Worm (Caenorhabditis elegans) whole organism, L1 larva: Measurements from ENCODE around the gene snt-6.

Experiments used
- C04F5.9 ChIP-seq: sonication (generic microtip); optimal IDR thresholded peaks from 2 replicates; lab custom pipeline; 2016; ENCODE audit warnings: missing genetic modification characterization, missing compliant biosample characterization
- C34B4.2 ChIP-seq: sonication (generic microtip); optimal IDR thresholded peaks from 2 replicates; lab custom pipeline; 2017; ENCODE audit warnings: mild to moderate bottlenecking, missing genetic modification characterization, missing compliant biosample characterization
- Y116A8C.19 ChIP-seq: sonication (generic microtip); optimal IDR thresholded peaks from 2 replicates; lab custom pipeline; 2016; ENCODE audit warnings: missing compliant biosample characterization, missing genetic modification characterization, borderline replicate concordance
- aha-1 ChIP-seq: fragments of 150-350 bp; optimal IDR thresholded peaks from 2 replicates; lab custom pipeline; 2014; ENCODE audit warnings: missing biosample characterization, missing genetic modification characterization
- alr-1 ChIP-seq: fragments of 200-800 bp; sonication (Bioruptor generic); optimal IDR thresholded peaks from 2 replicates; lab custom pipeline; 2018; ENCODE audit warnings: borderline replicate concordance, mild to moderate bottlenecking, missing genetic modification characterization, missing compliant biosample characterization
- aly-2 ChIP-seq: fragments of 150-350 bp; optimal IDR thresholded peaks from 2 replicates; lab custom pipeline; 2014; ENCODE audit warnings: missing biosample characterization, missing genetic modification characterization
- ceh-8 ChIP-seq: fragments of 200-800 bp; sonication (Bioruptor generic); optimal IDR thresholded peaks from 2 replicates; lab custom pipeline; 2018; ENCODE audit warnings: mild to moderate bottlenecking, missing genetic modification characterization, moderate library complexity, missing compliant biosample characterization
- ceh-88 ChIP-seq: fragments of 200-800 bp; sonication (Bioruptor generic); IDR thresholded peaks from 2 replicates; pipeline ENCODE4 v1.3.6; 2022; ENCODE audit warnings: missing genetic modification characterization, missing compliant biosample characterization
- ceh-90 ChIP-seq: sonication (generic microtip); optimal IDR thresholded peaks from 2 replicates; lab custom pipeline; 2016; ENCODE audit warnings: missing genetic modification characterization, missing compliant biosample characterization
- dsc-1 ChIP-seq: sonication (generic microtip); optimal IDR thresholded peaks from 2 replicates; lab custom pipeline; 2016; ENCODE audit warnings: mild to moderate bottlenecking, missing genetic modification characterization, missing compliant biosample characterization
- efl-1 ChIP-seq, 4 experiments: fragments of 150-350 bp; optimal IDR thresholded peaks in 3 of 4; peaks in 1 of 4; 1 replicate in 1 of 4; 2 replicates in 3 of 4; lab custom pipeline; 2014; ENCODE audit warnings: missing biosample characterization in 2 of 4, missing genetic modification characterization in 2 of 4, missing genetic modification reagents in 2 of 4
- elt-2 ChIP-seq: sonication (generic microtip); optimal IDR thresholded peaks from 2 replicates; lab custom pipeline; 2016; ENCODE audit warnings: missing genetic modification characterization, mild to moderate bottlenecking, inconsistent platforms, missing compliant biosample characterization, missing genetic modification reagents
- elt-3 ChIP-seq, 6 experiments: fragments of 150-350 bp in 1 of 6; sonication (generic microtip); optimal IDR thresholded peaks; 2 replicates each; lab custom pipeline; 2017 to 2018; ENCODE audit warnings: missing biosample characterization in 6 of 6, missing genetic modification characterization in 6 of 6, inconsistent platforms in 1 of 6
- ets-5 ChIP-seq: fragments of 200-800 bp; sonication (Bioruptor generic); IDR thresholded peaks from 2 replicates; pipeline ENCODE4 v1.3.6; 2022; ENCODE audit warnings: missing genetic modification characterization, missing compliant biosample characterization
- fkh-10 ChIP-seq: sonication (generic microtip); optimal IDR thresholded peaks from 2 replicates; lab custom pipeline; 2017; ENCODE audit warnings: missing biosample characterization, missing genetic modification reagents, missing genetic modification characterization
- fkh-4 ChIP-seq: sonication (generic microtip); optimal IDR thresholded peaks from 2 replicates; lab custom pipeline; 2016; ENCODE audit warnings: missing compliant biosample characterization, missing genetic modification characterization, borderline replicate concordance
- fkh-8 ChIP-seq: sonication (generic microtip); optimal IDR thresholded peaks from 2 replicates; lab custom pipeline; 2016; ENCODE audit warnings: mild to moderate bottlenecking, missing genetic modification characterization, missing compliant biosample characterization
- fos-1 ChIP-seq: fragments of 150-350 bp; optimal IDR thresholded peaks from 2 replicates; lab custom pipeline; 2014; ENCODE audit warnings: missing biosample characterization, missing genetic modification characterization
- hpl-2 ChIP-seq: fragments of 150-350 bp; optimal IDR thresholded peaks from 2 replicates; lab custom pipeline; 2014; ENCODE audit warnings: missing biosample characterization, missing genetic modification reagents, missing genetic modification characterization
- isw-1 ChIP-seq: fragments of 200-800 bp; sonication (Bioruptor generic); IDR thresholded peaks from 2 replicates; pipeline ENCODE4 v1.3.6; 2022; ENCODE audit warnings: missing genetic modification characterization, missing compliant biosample characterization
- jun-1 ChIP-seq: fragments of 150-350 bp; optimal IDR thresholded peaks from 2 replicates; lab custom pipeline; 2014; ENCODE audit warnings: missing biosample characterization, missing genetic modification reagents, missing genetic modification characterization
- lin-13 ChIP-seq: fragments of 150-350 bp; optimal IDR thresholded peaks from 2 replicates; lab custom pipeline; 2014; ENCODE audit warnings: missing biosample characterization, missing genetic modification reagents, missing genetic modification characterization
- lin-15B ChIP-seq: fragments of 150-350 bp; sonication (generic microtip); optimal IDR thresholded peaks from 3 replicates; lab custom pipeline; 2014; ENCODE audit warnings: missing biosample characterization, missing genetic modification characterization
- lin-39 ChIP-seq: fragments of 150-350 bp; optimal IDR thresholded peaks from 2 replicates; lab custom pipeline; 2014; ENCODE audit warnings: missing biosample characterization, missing genetic modification reagents, missing genetic modification characterization
- lsy-2 ChIP-seq, 2 experiments: fragments of 150-350 bp; optimal IDR thresholded peaks; 2 replicates each; lab custom pipeline; 2014; ENCODE audit warnings: missing biosample characterization in 2 of 2, missing genetic modification characterization in 2 of 2
- mdl-1 ChIP-seq, 2 experiments: fragments of 150-350 bp; optimal IDR thresholded peaks; 2 replicates each; lab custom pipeline; 2014 to 2017; ENCODE audit warnings: missing biosample characterization in 2 of 2, missing genetic modification characterization in 2 of 2, inconsistent platforms in 1 of 2
- mep-1 ChIP-seq: fragments of 150-350 bp; optimal IDR thresholded peaks from 2 replicates; lab custom pipeline; 2014; ENCODE audit warnings: missing biosample characterization, missing genetic modification characterization
- nhr-11 ChIP-seq: fragments of 150-350 bp; optimal IDR thresholded peaks from 2 replicates; lab custom pipeline; 2014; ENCODE audit warnings: missing biosample characterization, missing genetic modification characterization
- nhr-12 ChIP-seq: sonication (generic microtip); optimal IDR thresholded peaks from 2 replicates; lab custom pipeline; 2017; ENCODE audit warnings: missing biosample characterization, missing genetic modification characterization
- nhr-20 ChIP-seq: sonication (generic microtip); optimal IDR thresholded peaks from 2 replicates; lab custom pipeline; 2016; ENCODE audit warnings: mild to moderate bottlenecking, missing genetic modification characterization, missing compliant biosample characterization
- nhr-237 ChIP-seq: fragments of 150-350 bp; optimal IDR thresholded peaks from 2 replicates; lab custom pipeline; 2014; ENCODE audit warnings: missing biosample characterization, missing genetic modification characterization
- nhr-71 ChIP-seq: sonication (generic microtip); optimal IDR thresholded peaks from 2 replicates; lab custom pipeline; 2016; ENCODE audit warnings: mild to moderate bottlenecking, missing genetic modification characterization, moderate library complexity, missing compliant biosample characterization
- nhr-76 ChIP-seq: sonication (generic microtip); optimal IDR thresholded peaks from 2 replicates; lab custom pipeline; 2017; ENCODE audit warnings: missing biosample characterization, missing genetic modification characterization
- nhr-84 ChIP-seq: sonication (generic microtip); optimal IDR thresholded peaks from 2 replicates; lab custom pipeline; 2017; ENCODE audit warnings: missing biosample characterization, missing genetic modification characterization
- nhr-85 ChIP-seq: sonication (generic microtip); peaks from one replicate; lab custom pipeline; 2016; ENCODE audit warnings: missing genetic modification characterization, inconsistent platforms, missing compliant biosample characterization
- nhr-90 ChIP-seq: sonication (generic microtip); optimal IDR thresholded peaks from 2 replicates; lab custom pipeline; 2016; ENCODE audit warnings: mild to moderate bottlenecking, missing genetic modification characterization, missing compliant biosample characterization; ENCODE audit not compliant: poor library complexity
- pax-3 ChIP-seq: fragments of 200-800 bp; sonication (Bioruptor generic); optimal IDR thresholded peaks from 2 replicates; lab custom pipeline; 2018; ENCODE audit warnings: mild to moderate bottlenecking, missing genetic modification characterization, moderate library complexity, missing compliant biosample characterization
- pqm-1 ChIP-seq: sonication (generic microtip); optimal IDR thresholded peaks from 3 replicates; lab custom pipeline; 2017; ENCODE audit warnings: missing biosample characterization, missing genetic modification characterization
- snu-23 ChIP-seq: sonication (generic microtip); optimal IDR thresholded peaks from 2 replicates; lab custom pipeline; 2016; ENCODE audit warnings: missing genetic modification characterization, missing compliant biosample characterization
- sox-4 ChIP-seq: sonication (generic microtip); optimal IDR thresholded peaks from 2 replicates; lab custom pipeline; 2016; ENCODE audit warnings: missing genetic modification characterization, missing compliant biosample characterization
- sptf-1 ChIP-seq: fragments of 150-350 bp; optimal IDR thresholded peaks from 2 replicates; lab custom pipeline; 2014; ENCODE audit warnings: missing biosample characterization, missing genetic modification characterization
- swsn-7 ChIP-seq: sonication (generic microtip); optimal IDR thresholded peaks from 2 replicates; lab custom pipeline; 2016; ENCODE audit warnings: missing genetic modification characterization, missing compliant biosample characterization
- tlp-1 ChIP-seq: fragments of 150-350 bp; optimal IDR thresholded peaks from 2 replicates; lab custom pipeline; 2014; ENCODE audit warnings: missing biosample characterization, missing genetic modification characterization
- unc-130 ChIP-seq: fragments of 150-350 bp; optimal IDR thresholded peaks from 2 replicates; lab custom pipeline; 2017; ENCODE audit warnings: missing biosample characterization, missing genetic modification characterization, inconsistent platforms
- unc-30 ChIP-seq: sonication (generic microtip); optimal IDR thresholded peaks from 2 replicates; lab custom pipeline; 2017; ENCODE audit warnings: missing biosample characterization, missing genetic modification characterization
- unc-62 ChIP-seq: fragments of 150-350 bp; optimal IDR thresholded peaks from 2 replicates; lab custom pipeline; 2014; ENCODE audit warnings: missing biosample characterization, missing genetic modification reagents, missing genetic modification characterization
- unc-86 ChIP-seq: sonication (generic microtip); optimal IDR thresholded peaks from 2 replicates; lab custom pipeline; 2016; ENCODE audit warnings: missing genetic modification characterization, missing compliant biosample characterization
- unc-98 ChIP-seq: fragments of 200-800 bp; sonication (Bioruptor generic); IDR thresholded peaks from 2 replicates; pipeline ENCODE4 v1.3.6; 2022; ENCODE audit warnings: missing genetic modification characterization, missing compliant biosample characterization
- vab-15 ChIP-seq: sonication (generic microtip); optimal IDR thresholded peaks from 2 replicates; lab custom pipeline; 2017; ENCODE audit warnings: missing genotype, mild to moderate bottlenecking, missing genetic modification characterization, missing compliant biosample characterization
- zip-4 ChIP-seq: fragments of 200-800 bp; sonication (Bioruptor generic); optimal IDR thresholded peaks from 2 replicates; lab custom pipeline; 2018; ENCODE audit warnings: mild to moderate bottlenecking, missing genetic modification characterization, moderate library complexity, missing compliant biosample characterization
- ztf-4 ChIP-seq: fragments of 150-350 bp; optimal IDR thresholded peaks from 2 replicates; lab custom pipeline; 2014; ENCODE audit warnings: missing biosample characterization, missing genetic modification characterization

Gene snt-6

ce11 chrII:764385-764784 lies 14.4 kb upstream of the snt-6 start:
- no peak for TF ChIP-seq unc-98 (GFP tag; lab: Robert Waterston, UW)
- no peak for TF ChIP-seq fkh-10
- TF ChIP-seq nhr-85, result no peak
- no peak for TF ChIP-seq aha-1 (tag; lab: Kevin White, UChicago)
- TF ChIP-seq tlp-1 (tag; lab: Kevin White, UChicago), result no peak
- peak; percentile 61 for TF ChIP-seq elt-2 (tag; lab: Kevin White, UChicago)
- TF ChIP-seq unc-30 (tag; lab: Kevin White, UChicago), result no peak
- no peak for TF ChIP-seq sox-4 (tag; lab: Kevin White, UChicago)
- TF ChIP-seq efl-1 (optimal IDR thresholded peaks at IDR 0.05; lab: Kevin White, UChicago), result no peak
- TF ChIP-seq efl-1 (GFP tag; optimal IDR thresholded peaks at IDR 0.05 in 1 of 2; lab: Kevin White, UChicago), result no peak
- peak; percentile 40 for TF ChIP-seq pqm-1 (tag; lab: Kevin White, UChicago)
- TF ChIP-seq C04F5.9 (tag; lab: Kevin White, UChicago), result no peak

ce11 chrII:762942-763341 lies 12.9 kb upstream of the snt-6 start:
- TF ChIP-seq ceh-90, result no peak
- no peak for TF ChIP-seq elt-3 (tag; optimal IDR thresholded peaks at IDR 0.05; lab: Kevin White, UChicago)
- no peak for TF ChIP-seq unc-130 (tag; lab: Kevin White, UChicago)
- TF ChIP-seq dsc-1 (tag; lab: Kevin White, UChicago), result peak; percentile 70
- peak; percentile 10 for TF ChIP-seq swsn-7
- TF ChIP-seq fos-1 (tag; lab: Kevin White, UChicago), result no peak
- TF ChIP-seq mep-1 (tag; lab: Kevin White, UChicago), result no peak
- TF ChIP-seq Y116A8C.19 (tag; lab: Kevin White, UChicago), result no peak
- no peak for TF ChIP-seq jun-1 (tag; lab: Kevin White, UChicago)
- TF ChIP-seq nhr-90 (tag; lab: Kevin White, UChicago), result no peak
- no peak for TF ChIP-seq unc-62 (GFP tag; lab: Kevin White, UChicago)
- TF ChIP-seq C34B4.2 (tag; lab: Kevin White, UChicago), result no peak
- TF ChIP-seq lin-39 (tag; lab: Kevin White, UChicago), result no peak
- no peak for TF ChIP-seq tlp-1 (tag; lab: Kevin White, UChicago)
- no peak for TF ChIP-seq nhr-76 (tag; lab: Kevin White, UChicago)
- peak; percentile 39 for TF ChIP-seq elt-2 (tag; lab: Kevin White, UChicago)
- no peak for TF ChIP-seq ceh-88
- TF ChIP-seq isw-1 (GFP tag; lab: Robert Waterston, UW), result no peak
- peak; percentile 18 for TF ChIP-seq nhr-20 (tag; lab: Kevin White, UChicago)
- no peak for TF ChIP-seq nhr-84 (tag; lab: Kevin White, UChicago)
- TF ChIP-seq fkh-4 (tag; lab: Kevin White, UChicago), result no peak
- TF ChIP-seq aly-2 (tag; lab: Kevin White, UChicago), result no peak
- peak in 1 of 2 experiments; percentile 33 for TF ChIP-seq lsy-2 (tag; optimal IDR thresholded peaks at IDR 0.05; lab: Kevin White, UChicago)
- no peak for TF ChIP-seq hpl-2 (GFP tag; lab: Kevin White, UChicago)
- no peak for TF ChIP-seq fkh-10
- TF ChIP-seq ceh-8 (GFP tag; lab: Kevin White, UChicago), result no peak
- TF ChIP-seq ztf-4 (tag; lab: Kevin White, UChicago), result no peak
- peak; percentile 7 for TF ChIP-seq pax-3 (tag; lab: Kevin White, UChicago)
- no peak for TF ChIP-seq nhr-85
- TF ChIP-seq fkh-8, result peak; percentile 24
- no peak for TF ChIP-seq vab-15 (tag; lab: Kevin White, UChicago)
- TF ChIP-seq lin-15B (tag; lab: Kevin White, UChicago), result no peak
- TF ChIP-seq nhr-237 (tag; lab: Kevin White, UChicago), result no peak
- TF ChIP-seq efl-1 (optimal IDR thresholded peaks at IDR 0.05; lab: Kevin White, UChicago), result no peak
- no peak for TF ChIP-seq efl-1 (GFP tag; optimal IDR thresholded peaks at IDR 0.05 in 1 of 2; lab: Kevin White, UChicago)
- TF ChIP-seq mdl-1 (tag; optimal IDR thresholded peaks at IDR 0.05; lab: Kevin White, UChicago), result no peak
- TF ChIP-seq alr-1, result no peak
- TF ChIP-seq nhr-12 (tag; lab: Kevin White, UChicago), result no peak
- TF ChIP-seq zip-4 (GFP tag; lab: Kevin White, UChicago), result no peak
- peak; percentile 51 for TF ChIP-seq nhr-71 (tag; lab: Kevin White, UChicago)
- TF ChIP-seq lin-13 (GFP tag; lab: Kevin White, UChicago), result no peak
- TF ChIP-seq ets-5, result no peak
- TF ChIP-seq pqm-1 (tag; lab: Kevin White, UChicago), result no peak
- TF ChIP-seq snu-23 (GFP tag; lab: Kevin White, UChicago), result peak; percentile 12
- TF ChIP-seq sptf-1 (tag; lab: Kevin White, UChicago), result no peak
- no peak for TF ChIP-seq nhr-11 (tag; lab: Kevin White, UChicago)
- no peak for TF ChIP-seq unc-86 (tag; lab: Kevin White, UChicago)
